Fruit fly (Drosophila melanogaster) whole organism, embryonic: ENCODE results near the gene CG42693.

Source experiments
- Awh ChIP-seq: fragments of 200-800 bp; sonication (Bioruptor generic); IDR thresholded peaks from 2 replicates; pipeline ENCODE4, ENCODE4 v1.3.6; 2022; ENCODE audit warnings: missing biosample characterization, missing genetic modification characterization
- CG1024 ChIP-seq: fragments of 200-800 bp; sonication (Bioruptor generic); IDR thresholded peaks from 2 replicates; pipeline ENCODE4 v1.3.6; 2022; ENCODE audit warnings: missing biosample characterization, missing genetic modification characterization
- CG10267 ChIP-seq: fragments of 200-800 bp; sonication (Bioruptor generic); optimal IDR thresholded peaks from 2 replicates; lab custom pipeline; 2018; ENCODE audit warnings: missing biosample characterization, mild to moderate bottlenecking, missing genetic modification characterization, moderate library complexity
- CG10654 ChIP-seq: fragments of 200-800 bp; sonication (Bioruptor generic); optimal IDR thresholded peaks from 2 replicates; lab custom pipeline; 2016; ENCODE audit warnings: missing biosample characterization, missing genetic modification characterization
- CG1233 ChIP-seq: fragments of 200-800 bp; sonication (Bioruptor generic); optimal IDR thresholded peaks from 4 replicates; lab custom pipeline; 2018; ENCODE audit warnings: missing biosample characterization, mild to moderate bottlenecking, missing genetic modification characterization
- CG13424 ChIP-seq: fragments of 200-800 bp; sonication (Bioruptor generic); optimal IDR thresholded peaks from 2 replicates; lab custom pipeline; 2019; ENCODE audit warnings: missing biosample characterization, mild to moderate bottlenecking, missing genetic modification characterization, moderate library complexity
- CG15269 ChIP-seq: fragments of 200-800 bp; sonication (Bioruptor generic); optimal IDR thresholded peaks from 2 replicates; lab custom pipeline; 2018; ENCODE audit warnings: missing biosample characterization, mild to moderate bottlenecking, missing genetic modification characterization, moderate library complexity
- CG1647 ChIP-seq: fragments of 200-800 bp; sonication (Bioruptor generic); optimal IDR thresholded peaks from 3 replicates; lab custom pipeline; 2016; ENCODE audit warnings: missing biosample characterization, missing genetic modification characterization
- CG17186 ChIP-seq: fragments of 200-800 bp; sonication (Bioruptor generic); optimal IDR thresholded peaks from 3 replicates; lab custom pipeline; 2017; ENCODE audit warnings: missing biosample characterization, missing genetic modification reagents, missing genetic modification characterization
- CG17328 ChIP-seq: fragments of 200-800 bp; sonication (Bioruptor generic); IDR thresholded peaks from 2 replicates; pipeline ENCODE4 v1.3.6; 2022; ENCODE audit warnings: missing biosample characterization, missing genetic modification characterization
- CG17361 ChIP-seq: fragments of 200-800 bp; sonication (Bioruptor generic); IDR thresholded peaks from 3 replicates; pipeline ENCODE4 v1.3.6; 2022; ENCODE audit warnings: missing biosample characterization, missing genetic modification characterization
- CG18476 ChIP-seq: fragments of 200-800 bp; sonication (Bioruptor generic); optimal IDR thresholded peaks from 2 replicates; lab custom pipeline; 2016; ENCODE audit warnings: missing biosample characterization, mild to moderate bottlenecking, missing genetic modification characterization
- CG30403 ChIP-seq: fragments of 200-800 bp; sonication (Bioruptor generic); optimal IDR thresholded peaks from 3 replicates; lab custom pipeline; 2016; ENCODE audit warnings: missing biosample characterization, missing genetic modification characterization
- CG31388 ChIP-seq: fragments of 200-800 bp; sonication (Bioruptor generic); optimal IDR thresholded peaks from 2 replicates; lab custom pipeline; 2016; ENCODE audit warnings: missing biosample characterization, missing genetic modification characterization
- CG42726 ChIP-seq: fragments of 200-800 bp; sonication (Bioruptor generic); IDR thresholded peaks from 2 replicates; pipeline ENCODE4 v1.3.6; 2022; ENCODE audit warnings: missing biosample characterization, missing genetic modification characterization; ENCODE audit not compliant: partially characterized antibody
- CG6272 ChIP-seq: fragments of 200-800 bp; sonication (Bioruptor generic); IDR thresholded peaks from 2 replicates; pipeline ENCODE4 v1.3.6; 2022; ENCODE audit warnings: missing biosample characterization, missing genetic modification characterization
- CG8089 ChIP-seq: fragments of 200-800 bp; sonication (Bioruptor generic); optimal IDR thresholded peaks from 3 replicates; lab custom pipeline; 2016; ENCODE audit warnings: missing biosample characterization, missing genetic modification characterization
- CG8944 ChIP-seq: fragments of 200-800 bp; sonication (Bioruptor generic); optimal IDR thresholded peaks from 3 replicates; lab custom pipeline; 2016; ENCODE audit warnings: missing biosample characterization, missing genetic modification characterization
- CG9797 ChIP-seq: fragments of 200-800 bp; sonication (Bioruptor generic); optimal IDR thresholded peaks from 3 replicates; lab custom pipeline; 2018; ENCODE audit warnings: missing biosample characterization, mild to moderate bottlenecking, missing genetic modification characterization
- CG9932 ChIP-seq: fragments of 200-800 bp; sonication (Bioruptor generic); IDR thresholded peaks from 2 replicates; pipeline ENCODE4 v1.3.6; 2022; ENCODE audit warnings: missing biosample characterization, missing genetic modification characterization
- Camta ChIP-seq: fragments of 200-800 bp; sonication (Bioruptor generic); optimal IDR thresholded peaks from 2 replicates; lab custom pipeline; 2016; ENCODE audit warnings: missing biosample characterization, missing genetic modification characterization
- Deaf1 ChIP-seq: fragments of 200-800 bp; optimal IDR thresholded peaks from 3 replicates; lab custom pipeline; 2019; ENCODE audit warnings: missing biosample characterization, mild to moderate bottlenecking, missing genetic modification characterization, moderate library complexity
- Dfd ChIP-seq, 2 experiments: fragments of >200 bp; optimal IDR thresholded peaks; 2 replicates each; lab custom pipeline; 2017; ENCODE audit warnings: missing biosample characterization in 2 of 2, missing genetic modification characterization in 2 of 2
- Jarid2 ChIP-seq: fragments of 200-800 bp; sonication (Bioruptor generic); optimal IDR thresholded peaks from 3 replicates; lab custom pipeline; 2017; ENCODE audit warnings: mild to moderate bottlenecking, missing biosample characterization, missing genetic modification reagents, missing genetic modification characterization
- Lim3 ChIP-seq: fragments of 200-800 bp; sonication (Bioruptor generic); IDR thresholded peaks from 2 replicates; pipeline ENCODE4 v1.3.6; 2022; ENCODE audit warnings: missing biosample characterization, missing genetic modification characterization
- Nf-YA ChIP-seq: fragments of 200-800 bp; sonication (Bioruptor generic); IDR thresholded peaks from 2 replicates; pipeline ENCODE4 v1.3.6; 2022; ENCODE audit warnings: missing biosample characterization, missing genetic modification characterization
- TFAM ChIP-seq: fragments of 200-800 bp; sonication (Bioruptor generic); optimal IDR thresholded peaks from 2 replicates; lab custom pipeline; 2017; ENCODE audit warnings: missing biosample characterization, missing genetic modification characterization, inconsistent platforms
- Vsx1 ChIP-seq: fragments of 200-800 bp; sonication (Bioruptor generic); optimal IDR thresholded peaks from 2 replicates; lab custom pipeline; 2017; ENCODE audit warnings: missing biosample characterization, mild to moderate bottlenecking, missing genetic modification characterization, missing genetic modification reagents
- abd-A ChIP-seq: fragments of 200-800 bp; sonication (Bioruptor generic); optimal IDR thresholded peaks from 3 replicates; lab custom pipeline; 2019; ENCODE audit warnings: missing biosample characterization, mild to moderate bottlenecking, missing genetic modification characterization, moderate library complexity
- ap ChIP-seq: fragments of 200-800 bp; sonication (Bioruptor generic); IDR thresholded peaks from 2 replicates; pipeline ENCODE4 v1.3.6; 2022; ENCODE audit warnings: missing biosample characterization, missing genetic modification characterization
- bab2 ChIP-seq: fragments of 200-800 bp; sonication (Bioruptor generic); optimal IDR thresholded peaks from 2 replicates; lab custom pipeline; 2016; ENCODE audit warnings: missing biosample characterization, missing genetic modification characterization
- chif ChIP-seq, 2 experiments: fragments of 200-800 bp; sonication (Bioruptor generic); optimal IDR thresholded peaks; 3 replicates each; lab custom pipeline; 2016; ENCODE audit warnings: missing biosample characterization in 2 of 2, missing genetic modification characterization in 2 of 2
- crc ChIP-seq: fragments of 200-800 bp; sonication (Bioruptor generic); optimal IDR thresholded peaks from 2 replicates; lab custom pipeline; 2016; ENCODE audit warnings: missing biosample characterization, missing genetic modification characterization
- fu2 ChIP-seq: fragments of 200-800 bp; sonication (Bioruptor generic); optimal IDR thresholded peaks from 2 replicates; lab custom pipeline; 2016; ENCODE audit warnings: missing biosample characterization, missing genetic modification characterization
- gt ChIP-seq: fragments of 200-800 bp; sonication (Bioruptor generic); IDR thresholded peaks from 2 replicates; pipeline ENCODE4 v1.3.6; 2022; ENCODE audit warnings: missing biosample characterization, missing genetic modification characterization
- hth ChIP-seq: fragments of >200 bp; optimal IDR thresholded peaks from 2 replicates; lab custom pipeline; 2017; ENCODE audit warnings: inconsistent platforms
- insv ChIP-seq, 2 experiments: fragments of 200-800 bp; sonication (Bioruptor generic); optimal IDR thresholded peaks; 3 replicates each; lab custom pipeline; 2016 to 2018; ENCODE audit warnings: missing biosample characterization in 2 of 2, missing genetic modification characterization in 2 of 2
- kah ChIP-seq: fragments of 200-800 bp; sonication (Bioruptor generic); optimal IDR thresholded peaks from 2 replicates; lab custom pipeline; 2018; ENCODE audit warnings: missing biosample characterization, mild to moderate bottlenecking, missing genetic modification characterization
- klu ChIP-seq: fragments of 200-800 bp; sonication (Bioruptor generic); IDR thresholded peaks from 2 replicates; pipeline ENCODE4 v1.3.6; 2022; ENCODE audit warnings: missing biosample characterization, missing genetic modification characterization
- lola ChIP-seq, 3 experiments: fragments of >200 bp in 2 of 3; fragments of 200-800 bp in 1 of 3; sonication (Bioruptor generic) in 1 of 3; optimal IDR thresholded peaks; 2 replicates each; lab custom pipeline; 2017 to 2019; ENCODE audit warnings: missing biosample characterization in 3 of 3, missing genetic modification characterization in 3 of 3, mild to moderate bottlenecking in 1 of 3, moderate library complexity in 1 of 3
- maf-S ChIP-seq: fragments of 200-800 bp; sonication (Bioruptor generic); optimal IDR thresholded peaks from 2 replicates; lab custom pipeline; 2016; ENCODE audit warnings: missing biosample characterization, missing genetic modification characterization
- p53 ChIP-seq: fragments of 200-800 bp; sonication (Bioruptor generic); optimal IDR thresholded peaks from 2 replicates; lab custom pipeline; 2016; ENCODE audit warnings: missing biosample characterization, missing genetic modification characterization
- peb ChIP-seq: fragments of 200-800 bp; sonication (Bioruptor generic); IDR thresholded peaks from 2 replicates; pipeline ENCODE4 v1.3.6; 2022; ENCODE audit warnings: missing biosample characterization, missing genetic modification characterization
- prd ChIP-seq, 3 experiments: fragments of >200 bp in 2 of 3; fragments of 200-800 bp in 1 of 3; sonication (Bioruptor generic) in 1 of 3; optimal IDR thresholded peaks in 2 of 3; IDR thresholded peaks in 1 of 3; 2 replicates in 2 of 3; 3 replicates in 1 of 3; pipeline versions ENCODE4 v1.3.6 to Lab custom; 2017 to 2022; ENCODE audit warnings: missing biosample characterization in 1 of 3, missing genetic modification characterization in 1 of 3
- sqz ChIP-seq: fragments of 200-800 bp; sonication (Bioruptor generic); optimal IDR thresholded peaks from 3 replicates; lab custom pipeline; 2018; ENCODE audit warnings: missing biosample characterization, mild to moderate bottlenecking, missing genetic modification characterization
- tap ChIP-seq: fragments of 200-800 bp; optimal IDR thresholded peaks from 3 replicates; lab custom pipeline; 2019; ENCODE audit warnings: missing biosample characterization, mild to moderate bottlenecking, missing genetic modification characterization, moderate library complexity
- tgo ChIP-seq: fragments of 200-800 bp; sonication (Bioruptor generic); IDR thresholded peaks from 3 replicates; pipeline ENCODE4 v1.3.6; 2022; ENCODE audit warnings: missing biosample characterization, missing genetic modification characterization
- tx ChIP-seq: fragments of 200-800 bp; sonication (Bioruptor generic); optimal IDR thresholded peaks from 2 replicates; lab custom pipeline; 2016; ENCODE audit warnings: missing biosample characterization, missing genetic modification characterization
- vnd ChIP-seq: fragments of 200-800 bp; sonication (Bioruptor generic); IDR thresholded peaks from 3 replicates; pipeline ENCODE4 v1.3.6; 2022; ENCODE audit warnings: missing biosample characterization, missing genetic modification characterization; ENCODE audit not compliant: partially characterized antibody
- wdn ChIP-seq: fragments of 200-800 bp; sonication (Bioruptor generic); IDR thresholded peaks from 2 replicates; pipeline ENCODE4 v1.3.6; 2022; ENCODE audit warnings: missing biosample characterization, missing genetic modification characterization
- z ChIP-seq: fragments of 200-800 bp; sonication (Bioruptor generic); IDR thresholded peaks from 3 replicates; pipeline ENCODE4 v1.3.6; 2022; ENCODE audit warnings: missing biosample characterization, missing genetic modification characterization

CG42693 gene

DNA sequence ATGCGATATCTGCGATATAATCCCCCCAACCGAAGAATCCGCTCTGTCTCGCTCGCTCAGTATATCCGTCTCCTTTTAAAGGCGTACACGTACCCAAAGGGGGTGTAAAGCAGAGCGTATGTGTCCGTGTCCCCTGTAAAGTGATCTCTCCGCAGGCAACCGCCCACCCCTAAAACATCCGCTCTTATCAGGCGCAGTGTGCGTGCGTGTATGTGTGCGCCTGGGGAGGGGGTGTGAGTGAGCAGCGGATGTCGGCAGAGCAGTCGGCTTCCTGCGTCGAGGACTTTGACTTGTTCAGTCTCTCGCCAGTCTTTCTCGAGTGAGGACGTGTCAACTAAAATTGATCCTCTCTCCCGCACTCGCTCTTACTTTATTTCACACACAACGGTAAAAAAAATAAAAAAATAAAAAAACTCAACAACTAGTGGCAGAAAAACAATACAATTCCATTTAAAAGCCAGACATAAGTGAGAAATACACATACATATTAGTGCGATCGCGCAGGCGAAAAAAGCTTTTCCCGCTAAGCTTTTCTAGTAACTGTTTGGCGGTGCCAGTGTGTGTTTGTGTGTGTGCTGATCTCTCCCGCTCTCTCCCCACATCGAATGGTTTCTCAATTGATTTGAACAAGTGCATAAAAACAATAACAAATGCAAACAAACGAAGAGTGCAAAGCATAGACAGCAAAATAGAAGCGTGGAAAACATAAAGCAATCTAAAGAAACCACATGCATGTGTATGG, 17.5 kb upstream of the CG42693 start (continued):
- TF ChIP-seq Jarid2 (GFP tag; lab: Kevin White, UChicago) (peak; percentile 62), CG1024 (GFP tag; lab: Robert Waterston, UW) (no peak), CG9797 (GFP tag; lab: Kevin White, UChicago) (no peak), z (peak; percentile 47; the same call in 1 of the 3 replicates), Vsx1 (GFP tag; lab: Kevin White, UChicago) (peak; percentile 11), CG15269 (no peak), ap (GFP tag; lab: Robert Waterston, UW) (no peak), crc (GFP tag; lab: Kevin White, UChicago) (no peak), peb (GFP tag; lab: Robert Waterston, UW) (no peak), CG10267 (tag; lab: Kevin White, UChicago) (no peak), Lim3 (no peak), CG9932 (no peak), CG6272 (GFP tag; lab: Robert Waterston, UW) (no peak), lola (GFP tag; optimal IDR thresholded peaks at IDR 0.05; lab: Kevin White, UChicago) (peak in 1 of 3 experiments; percentile 10), CG10654 (no peak), p53 (no peak), Dfd (GFP tag; optimal IDR thresholded peaks at IDR 0.05; lab: Kevin White, UChicago) (no peak), CG1233 (GFP tag; lab: Kevin White, UChicago) (peak; percentile 5), hth (lab: Kevin White, UChicago) (no peak), bab2 (GFP tag; lab: Kevin White, UChicago) (no peak), Camta (no peak), CG8944 (GFP tag; lab: Kevin White, UChicago) (no peak), insv (GFP tag; optimal IDR thresholded peaks at IDR 0.05; lab: Kevin White, UChicago) (no peak), kah (GFP tag; lab: Kevin White, UChicago) (no peak), sqz (GFP tag; lab: Kevin White, UChicago) (peak; percentile 4), CG42726 (GFP tag; lab: Robert Waterston, UW) (no peak), CG31388 (GFP tag; lab: Kevin White, UChicago) (no peak), Deaf1 (tag; lab: Kevin White, UChicago) (peak; percentile 48), TFAM (GFP tag; lab: Kevin White, UChicago) (no peak), fu2 (GFP tag; lab: Kevin White, UChicago) (no peak), abd-A (no peak), wdn (GFP tag; lab: Robert Waterston, UW) (no peak), CG17361 (GFP tag; lab: Robert Waterston, UW) (no peak), CG17186 (GFP tag; lab: Kevin White, UChicago) (no peak), gt (no peak), chif (GFP tag; optimal IDR thresholded peaks at IDR 0.05; lab: Kevin White, UChicago) (no peak), CG17328 (GFP tag; lab: Robert Waterston, UW) (no peak), CG30403 (GFP tag; lab: Kevin White, UChicago) (no peak), tap (tag; lab: Kevin White, UChicago) (no peak), CG8089 (GFP tag; lab: Kevin White, UChicago) (no peak), CG13424 (tag; lab: Kevin White, UChicago) (no peak), tgo (no peak), CG1647 (GFP tag; lab: Kevin White, UChicago) (no peak), maf-S (GFP tag; lab: Kevin White, UChicago) (no peak), CG18476 (GFP tag; lab: Kevin White, UChicago) (no peak), prd (optimal IDR thresholded peaks at IDR 0.05; lab: Kevin White, UChicago) (no peak), prd (GFP tag; IDR thresholded peaks at IDR 0.05; lab: Robert Waterston, UW) (0 out of 3 replicates have a peak, but pooled peaks have one; percentile 11), tx (GFP tag; lab: Kevin White, UChicago) (no peak), klu (GFP tag; lab: Robert Waterston, UW) (no peak), vnd (no peak), Nf-YA (GFP tag; lab: Robert Waterston, UW) (no peak), Awh (no peak)
